Worm (Caenorhabditis elegans): ENCODE measurements around the gene T25E12.6.

- TF ChIP-seq tab-1 (GFP tag; IDR thresholded peaks at IDR 0.05) (no peak), klf-2 (GFP tag; conservative IDR thresholded peaks at IDR 0.05) (no peak)
Measured at ce11 chrV:16693732-16694131, 48.5 kb upstream of the T25E12.6 start, which contains the start of gene srw-42.
